Worm (Caenorhabditis elegans): Measurements from ENCODE around the gene F55H2.8.

F55H2.8 gene

ce11 chrIII:9494209-9494608 lies 19.5 kb upstream of the F55H2.8 start:
- no peak for TF ChIP-seq ets-4 (tag; optimal IDR thresholded peaks at IDR 0.05)
- no peak for TF ChIP-seq F13H6.1 (tag; optimal IDR thresholded peaks at IDR 0.05)
- no peak for TF ChIP-seq nhr-232 (tag; optimal IDR thresholded peaks at IDR 0.05)
- no peak for TF ChIP-seq gmeb-2 (tag; optimal IDR thresholded peaks at IDR 0.05)
- no peak for TF ChIP-seq K02D7.2 (tag; optimal IDR thresholded peaks at IDR 0.05)

DNA sequence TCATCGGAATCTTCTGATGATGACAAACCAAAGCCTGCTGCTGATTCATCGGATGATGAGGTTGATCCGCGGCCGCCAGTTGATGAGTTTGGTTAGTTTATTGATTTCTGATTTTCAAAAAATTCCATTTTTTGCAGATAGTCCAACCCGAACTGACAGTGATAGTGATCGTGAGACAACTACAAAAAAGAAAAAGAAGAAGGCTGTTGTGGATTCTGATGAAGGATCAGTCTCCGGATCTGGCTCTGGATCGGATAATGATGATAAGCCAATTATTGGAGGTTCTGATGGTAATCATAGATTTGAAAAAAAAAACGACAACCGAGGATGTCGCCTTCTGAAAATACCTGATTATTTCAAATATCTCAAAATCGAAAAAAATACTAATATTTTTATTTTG lies 17.6 kb upstream of the F55H2.8 start:
- TF ChIP-seq pax-1 (tag; optimal IDR thresholded peaks at IDR 0.05) (no peak), eyg-1 (tag; optimal IDR thresholded peaks at IDR 0.05) (no peak), ceh-48 (tag; optimal IDR thresholded peaks at IDR 0.05) (no peak), sox-2 (GFP tag; IDR thresholded peaks at IDR 0.05) (no peak), gmeb-2 (tag; optimal IDR thresholded peaks at IDR 0.05) (no peak), mec-3 (tag; optimal IDR thresholded peaks at IDR 0.05; ENCODE audit: borderline replicate concordance) (no peak), ztf-16 (tag; optimal IDR thresholded peaks at IDR 0.05) (no peak), C38D4.7 (GFP tag; optimal IDR thresholded peaks at IDR 0.05) (no peak), ceh-6 (GFP tag; optimal IDR thresholded peaks at IDR 0.05) (no peak), nfya-1 (tag; optimal IDR thresholded peaks at IDR 0.05) (no peak), ceh-22 (tag; optimal IDR thresholded peaks at IDR 0.05) (no peak), pqm-1 (tag; optimal IDR thresholded peaks at IDR 0.05) (no peak), ceh-14 (tag; optimal IDR thresholded peaks at IDR 0.05) (no peak), rnt-1 (tag; optimal IDR thresholded peaks at IDR 0.05) (no peak), madf-2 (tag; optimal IDR thresholded peaks at IDR 0.05) (no peak), Y22D7AL.16 (tag; optimal IDR thresholded peaks at IDR 0.05) (no peak), lim-6 (tag; optimal IDR thresholded peaks at IDR 0.05) (no peak), lin-11 (tag; optimal IDR thresholded peaks at IDR 0.05) (no peak), pros-1 (tag; optimal IDR thresholded peaks at IDR 0.05) (no peak)

ce11 chrIII:9497412-9497811 lies 16.3 kb upstream of the F55H2.8 start:
- TF ChIP-seq F13H6.1 (tag; optimal IDR thresholded peaks at IDR 0.05) (no peak), pag-3 (tag; optimal IDR thresholded peaks at IDR 0.05; ENCODE audit: borderline replicate concordance) (no peak), unc-42 (tag; optimal IDR thresholded peaks at IDR 0.05) (no peak), ceh-14 (tag; optimal IDR thresholded peaks at IDR 0.05) (no peak), hlh-8 (tag; optimal IDR thresholded peaks at IDR 0.05) (no peak), dmd-4 (tag; optimal IDR thresholded peaks at IDR 0.05; ENCODE audit: borderline replicate concordance) (no peak), dve-1 (tag; optimal IDR thresholded peaks at IDR 0.05) (no peak), rnt-1 (tag; optimal IDR thresholded peaks at IDR 0.05) (no peak), pax-1 (tag; optimal IDR thresholded peaks at IDR 0.05) (no peak)

ce11 chrIII:9500267-9500666 lies 13.4 kb upstream of the F55H2.8 start, which contains the start of gene sod-4:
Gene sod-4, minus strand, starts transcription at chrIII:9500375.
- TF ChIP-seq pax-1 (tag; optimal IDR thresholded peaks at IDR 0.05) = no peak
- no peak for TF ChIP-seq fkh-6 (tag; optimal IDR thresholded peaks at IDR 0.05)
- no peak for TF ChIP-seq ceh-6 (GFP tag; optimal IDR thresholded peaks at IDR 0.05)
- no peak for TF ChIP-seq madf-2 (tag; optimal IDR thresholded peaks at IDR 0.05)
- TF ChIP-seq unc-86 (tag; optimal IDR thresholded peaks at IDR 0.05) = no peak
- no peak for TF ChIP-seq ceh-48 (tag; optimal IDR thresholded peaks at IDR 0.05)
- no peak for TF ChIP-seq K02D7.2 (tag; optimal IDR thresholded peaks at IDR 0.05)
- TF ChIP-seq nfya-1 (tag; optimal IDR thresholded peaks at IDR 0.05) = no peak
- no peak for TF ChIP-seq sox-2 (GFP tag; IDR thresholded peaks at IDR 0.05)
- no peak for TF ChIP-seq unc-42 (tag; optimal IDR thresholded peaks at IDR 0.05)
- no peak for TF ChIP-seq T23F11.4 (GFP tag; optimal IDR thresholded peaks at IDR 0.05)
- TF ChIP-seq ref-2 (tag; optimal IDR thresholded peaks at IDR 0.05) = no peak
- no peak for TF ChIP-seq pqm-1 (tag; optimal IDR thresholded peaks at IDR 0.05)
- TF ChIP-seq C08G9.2 (tag; optimal IDR thresholded peaks at IDR 0.05) = no peak
- no peak for TF ChIP-seq eyg-1 (tag; optimal IDR thresholded peaks at IDR 0.05)
- TF ChIP-seq ceh-45 (GFP tag; IDR thresholded peaks at IDR 0.05) = no peak
- no peak for TF ChIP-seq ceh-18 (tag; optimal IDR thresholded peaks at IDR 0.05)
- no peak for TF ChIP-seq gmeb-2 (tag; optimal IDR thresholded peaks at IDR 0.05)
- TF ChIP-seq ama-1 (optimal IDR thresholded peaks at IDR 0.05) = no peak

Data from whole organism, late embryonic.